Worm (Caenorhabditis elegans) whole organism, mixed stage, embryonic: ENCODE measurements around the gene R05H11.1.
A peak's percentile ranks its signal among the peaks of the same experiment; 100 is the strongest.

Experiments used
- blmp-1 ChIP-seq: fragments of 150-350 bp; optimal IDR thresholded peaks from 2 replicates; lab custom pipeline; 2014; ENCODE audit warnings: missing biosample characterization, missing genetic modification characterization
- ceh-39 ChIP-seq: fragments of 150-350 bp; optimal IDR thresholded peaks from 2 replicates; lab custom pipeline; 2014; ENCODE audit warnings: missing biosample characterization, missing genetic modification characterization
- ceh-43 ChIP-seq: fragments of 200-800 bp; sonication (Bioruptor generic); optimal IDR thresholded peaks from 2 replicates; lab custom pipeline; 2018; ENCODE audit warnings: mild to moderate bottlenecking, missing genetic modification characterization, moderate library complexity, missing compliant biosample characterization
- ceh-83 ChIP-seq: fragments of 200-800 bp; sonication (Bioruptor generic); optimal IDR thresholded peaks from 2 replicates; lab custom pipeline; 2018; ENCODE audit warnings: mild to moderate bottlenecking, missing genetic modification characterization, missing compliant biosample characterization
- ces-1 ChIP-seq: fragments of 150-350 bp; optimal IDR thresholded peaks from 2 replicates; lab custom pipeline; 2014; ENCODE audit warnings: missing biosample characterization, missing genetic modification reagents, missing genetic modification characterization
- elt-3 ChIP-seq: fragments of 150-350 bp; optimal IDR thresholded peaks from 2 replicates; lab custom pipeline; 2014; ENCODE audit warnings: missing biosample characterization, missing genetic modification characterization
- flh-1 ChIP-seq: fragments of 200-800 bp; sonication (Bioruptor generic); optimal IDR thresholded peaks from 2 replicates; lab custom pipeline; 2018; ENCODE audit warnings: mild to moderate bottlenecking, missing genetic modification characterization, moderate library complexity, missing compliant biosample characterization
- ham-2 ChIP-seq: fragments of 200-800 bp; sonication (Bioruptor generic); optimal IDR thresholded peaks from 2 replicates; lab custom pipeline; 2018; ENCODE audit warnings: mild to moderate bottlenecking, missing genetic modification characterization, missing compliant biosample characterization
- hlh-1 ChIP-seq: fragments of 150-350 bp; optimal IDR thresholded peaks from 2 replicates; lab custom pipeline; 2014; ENCODE audit warnings: missing biosample characterization, missing genetic modification reagents, missing genetic modification characterization
- lin-13 ChIP-seq: fragments of 150-350 bp; optimal IDR thresholded peaks from 2 replicates; lab custom pipeline; 2014; ENCODE audit warnings: missing biosample characterization, missing genetic modification characterization
- lin-32 ChIP-seq: fragments of 200-800 bp; sonication (Bioruptor generic); optimal IDR thresholded peaks from 2 replicates; lab custom pipeline; 2018; ENCODE audit warnings: mild to moderate bottlenecking, missing genetic modification characterization, missing compliant biosample characterization
- lsy-2 ChIP-seq: fragments of 150-350 bp; optimal IDR thresholded peaks from 2 replicates; lab custom pipeline; 2014; ENCODE audit warnings: missing biosample characterization, missing genetic modification characterization
- mab-5 ChIP-seq: fragments of 150-350 bp; optimal IDR thresholded peaks from 2 replicates; lab custom pipeline; 2014; ENCODE audit warnings: missing biosample characterization, missing genetic modification characterization
- nhr-12 ChIP-seq: fragments of 150-350 bp; optimal IDR thresholded peaks from 2 replicates; lab custom pipeline; 2014; ENCODE audit warnings: missing biosample characterization, missing genetic modification characterization
- nhr-2 ChIP-seq: fragments of 150-350 bp; optimal IDR thresholded peaks from 2 replicates; lab custom pipeline; 2014; ENCODE audit warnings: missing biosample characterization, missing genetic modification characterization
- nhr-76 ChIP-seq: sonication (generic microtip); optimal IDR thresholded peaks from 2 replicates; lab custom pipeline; 2017; ENCODE audit warnings: missing biosample characterization, missing genetic modification characterization
- pha-4 ChIP-seq: fragments of 150-350 bp; optimal IDR thresholded peaks from 2 replicates; lab custom pipeline; 2018; ENCODE audit warnings: missing biosample characterization, missing genetic modification reagents, missing genetic modification characterization
- sem-2 ChIP-seq: fragments of 200-800 bp; sonication (Bioruptor generic); optimal IDR thresholded peaks from 2 replicates; lab custom pipeline; 2018; ENCODE audit warnings: mild to moderate bottlenecking, missing genetic modification characterization, missing compliant biosample characterization
- sptf-1 ChIP-seq: sonication (generic microtip); optimal IDR thresholded peaks from 2 replicates; lab custom pipeline; 2017; ENCODE audit warnings: mild to moderate bottlenecking, missing genetic modification characterization, moderate library complexity, missing compliant biosample characterization
- unc-39 ChIP-seq: fragments of 150-350 bp; optimal IDR thresholded peaks from 2 replicates; lab custom pipeline; 2014; ENCODE audit warnings: missing biosample characterization, missing genetic modification characterization
- zip-8 ChIP-seq: fragments of 150-350 bp; optimal IDR thresholded peaks from 2 replicates; lab custom pipeline; 2014; ENCODE audit warnings: missing biosample characterization, missing genetic modification characterization
- ztf-11 ChIP-seq: fragments of 150-350 bp; optimal IDR thresholded peaks from 2 replicates; lab custom pipeline; 2014; ENCODE audit warnings: missing biosample characterization, missing genetic modification characterization

R05H11.1 gene

DNA sequence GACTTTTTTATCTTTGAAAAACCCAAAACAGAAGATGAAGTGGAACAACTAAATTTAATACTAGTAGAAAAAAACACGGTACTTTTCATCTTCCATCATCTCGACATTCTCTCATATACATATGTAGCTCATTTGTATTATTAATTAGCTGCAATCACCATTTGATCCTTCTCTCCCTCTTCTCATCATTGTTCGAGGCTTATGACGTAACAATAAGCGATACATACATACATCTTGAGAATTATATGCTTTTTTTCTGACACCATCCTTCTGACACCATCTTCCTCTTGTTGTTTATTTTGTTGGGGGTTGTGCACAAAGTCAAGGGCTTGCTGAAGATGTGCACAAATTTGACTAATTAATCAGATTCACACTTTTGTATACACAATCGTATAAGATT is 41.9 kb downstream of the R05H11.1 start:
- TF ChIP-seq nhr-2 (tag; lab: Kevin White, UChicago) = no peak
- TF ChIP-seq zip-8 (tag; lab: Kevin White, UChicago) = peak; percentile 90
- no peak for TF ChIP-seq nhr-76 (tag; lab: Kevin White, UChicago)
- no peak for TF ChIP-seq sem-2
- no peak for TF ChIP-seq flh-1 (GFP tag; lab: Kevin White, UChicago)
- no peak for TF ChIP-seq pha-4
- TF ChIP-seq nhr-12 (tag; lab: Kevin White, UChicago) = no peak
- peak; percentile 39 for TF ChIP-seq ces-1 (GFP tag; lab: Kevin White, UChicago)

DNA sequence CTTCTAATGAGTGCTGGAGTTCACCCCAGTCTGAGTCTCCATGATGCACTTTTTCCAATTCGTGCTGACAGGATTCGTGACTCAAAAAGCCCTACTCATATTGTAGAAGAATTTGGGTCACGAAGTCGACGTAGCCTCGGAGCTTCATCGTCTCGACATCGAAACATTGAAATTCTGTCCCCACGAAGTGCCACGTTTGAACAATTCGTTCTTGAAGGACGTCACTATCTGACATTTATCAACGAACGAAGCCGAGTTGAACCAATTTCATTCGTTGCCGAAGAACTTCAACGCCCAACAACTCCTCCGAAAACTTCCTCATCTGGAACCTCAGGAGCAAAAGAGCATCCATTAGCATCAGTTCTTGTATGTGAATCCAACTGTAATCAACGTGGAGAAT is 43.7 kb downstream of the R05H11.1 start:
- TF ChIP-seq ham-2 (GFP tag; lab: Kevin White, UChicago) = no peak
- TF ChIP-seq ceh-83 (GFP tag; lab: Kevin White, UChicago) = no peak
- TF ChIP-seq ceh-39 (tag; lab: Kevin White, UChicago) = no peak
- TF ChIP-seq nhr-2 (tag; lab: Kevin White, UChicago) = no peak
- TF ChIP-seq blmp-1 = no peak
- no peak for TF ChIP-seq elt-3 (tag; lab: Kevin White, UChicago)
- no peak for TF ChIP-seq ztf-11 (tag; lab: Kevin White, UChicago)
- no peak for TF ChIP-seq lsy-2 (tag; lab: Kevin White, UChicago)
- TF ChIP-seq lin-13 = no peak
- TF ChIP-seq lin-32 = no peak
- TF ChIP-seq hlh-1 (tag; lab: Kevin White, UChicago) = no peak
- no peak for TF ChIP-seq sptf-1
- TF ChIP-seq unc-39 = no peak
- no peak for TF ChIP-seq mab-5
- TF ChIP-seq ceh-43 (GFP tag; lab: Kevin White, UChicago) = no peak
